Fruit fly (Drosophila melanogaster) Kc167 (cell line): ENCODE measurements around the gene Fum4.

Experiments
- Myc ChIP-seq: fragments of >200 bp; optimal IDR thresholded peaks from 2 replicates; lab custom pipeline; 2017; ENCODE audit warnings: missing external identifiers
- Sin3A ChIP-seq: fragments of >200 bp; optimal IDR thresholded peaks from 2 replicates; lab custom pipeline; 2018; ENCODE audit warnings: missing external identifiers
- h ChIP-seq: fragments of >200 bp; optimal IDR thresholded peaks from 3 replicates; lab custom pipeline; 2018; ENCODE audit warnings: missing external identifiers
- insv ChIP-seq: fragments of >200 bp; optimal IDR thresholded peaks from 3 replicates; lab custom pipeline; 2018; ENCODE audit warnings: missing external identifiers
- psq ChIP-seq: fragments of >200 bp; optimal IDR thresholded peaks from 2 replicates; lab custom pipeline; 2017; ENCODE audit warnings: missing external identifiers
- ttk ChIP-seq: sonication (Bioruptor generic); optimal IDR thresholded peaks from 2 replicates; lab custom pipeline; 2017; ENCODE audit warnings: missing external identifiers

The Fum4 gene

DNA sequence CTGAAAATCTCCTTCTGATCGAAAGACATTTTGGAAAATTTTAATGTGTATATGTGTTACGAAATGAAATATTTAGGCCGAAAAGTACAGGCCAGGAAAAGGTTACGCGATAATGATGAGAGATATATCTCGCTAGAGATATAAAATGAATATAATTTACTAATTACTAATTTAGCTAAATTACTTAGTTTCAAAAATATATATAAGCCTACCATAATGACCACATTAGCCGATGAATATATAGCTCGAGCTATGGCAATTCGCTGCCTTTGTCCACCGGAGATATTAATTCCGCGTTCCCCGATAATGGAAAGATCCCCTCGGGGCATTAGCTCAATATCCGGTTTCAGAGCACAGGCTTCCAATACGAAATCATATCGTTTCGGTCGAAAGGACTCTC lies at the start of gene Fum4:
Fum4 (minus strand) TSS at position 101 of the 400 bp plus-strand sequence.
- TF ChIP-seq ttk, result no peak
- TF ChIP-seq psq (lab: Kevin White, UChicago), result no peak
- no peak for TF ChIP-seq Myc
- no peak for TF ChIP-seq Sin3A (lab: Kevin White, UChicago)
- TF ChIP-seq insv (lab: Kevin White, UChicago), result no peak
- TF ChIP-seq h, result no peak

DNA sequence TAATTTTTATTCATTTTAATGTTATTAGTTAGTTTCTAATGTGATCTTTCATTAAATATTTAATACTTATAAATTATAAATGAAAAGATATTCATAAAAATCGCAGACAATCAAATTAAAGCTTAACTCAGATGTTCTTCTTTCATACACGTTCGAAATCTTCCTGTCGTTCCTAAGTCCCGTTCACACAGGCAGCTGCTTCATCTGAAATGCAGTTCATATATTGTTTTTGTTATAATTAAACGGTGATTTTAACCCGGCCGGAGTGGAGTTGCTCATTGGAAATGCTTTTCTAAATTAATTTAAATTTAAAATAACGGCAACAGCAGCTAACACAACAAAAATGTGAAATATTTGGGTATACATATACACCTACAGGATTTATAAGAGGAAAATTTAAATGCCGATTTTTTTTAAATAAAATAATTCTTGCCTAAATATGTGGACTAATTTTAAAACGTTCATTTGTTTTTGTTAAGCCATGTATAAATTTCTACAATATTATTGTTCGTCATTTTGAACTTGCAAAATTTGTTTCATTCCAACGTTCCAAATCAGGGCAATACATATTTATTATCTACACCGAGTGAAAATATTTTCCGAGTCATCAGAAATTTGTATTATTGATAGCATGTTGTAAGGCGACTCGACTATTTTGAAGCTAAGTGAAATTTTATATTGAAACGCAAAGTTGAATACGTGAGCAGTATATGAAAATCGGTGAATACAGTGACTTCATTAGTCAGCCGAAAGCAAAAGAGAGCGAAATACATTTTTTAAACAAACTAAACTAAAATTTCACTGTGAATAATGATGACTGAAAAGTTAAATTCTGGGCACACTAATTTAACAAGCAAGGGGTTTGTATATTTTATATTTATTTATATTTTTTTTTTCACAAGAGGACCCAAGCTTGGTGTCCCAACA lies 47.7 kb upstream of the Fum4 start, which contains the start of gene me31B:
me31B (plus strand) TSS at position 616 of the 927 bp plus-strand sequence.
- TF ChIP-seq Myc, result no peak
- TF ChIP-seq psq (lab: Kevin White, UChicago), result no peak
- no peak for TF ChIP-seq ttk

DNA sequence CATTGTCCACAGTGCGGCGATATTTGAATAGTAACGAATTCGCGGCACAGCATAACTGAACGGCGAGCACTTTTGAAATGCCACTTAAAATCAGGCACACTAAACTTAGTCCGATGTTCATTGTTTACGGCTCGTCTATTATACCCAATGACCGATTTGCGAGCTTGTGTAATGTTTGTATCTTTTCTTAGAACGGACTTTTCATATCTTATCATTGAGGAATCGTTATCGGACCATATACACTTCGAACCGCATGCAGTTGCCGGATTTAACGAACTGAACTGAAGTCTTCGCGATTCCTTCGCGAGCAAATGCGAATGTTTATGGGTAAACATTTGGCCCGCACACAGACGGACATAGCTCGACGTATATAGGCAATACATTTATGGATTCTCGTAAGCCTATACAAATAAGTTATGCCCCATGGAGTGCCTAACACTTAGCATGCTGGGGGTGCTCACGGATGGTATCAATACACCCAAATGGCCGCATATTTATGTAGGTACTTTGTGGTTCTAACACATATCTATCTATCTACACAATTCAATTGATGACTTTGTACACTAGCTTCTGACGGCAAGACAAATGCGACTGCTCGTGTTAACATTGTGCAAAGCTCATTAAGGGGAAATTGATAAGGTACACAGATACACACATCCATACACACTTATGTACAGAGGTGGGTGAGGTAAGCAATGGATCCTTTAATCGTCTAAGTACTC lies 46.6 kb upstream of the Fum4 start, which contains the start of gene mthl15:
mthl15 (minus strand) TSS at position 593 of the 722 bp plus-strand sequence.
- TF ChIP-seq Sin3A (lab: Kevin White, UChicago) (no peak), ttk (no peak), psq (lab: Kevin White, UChicago) (no peak), Myc (no peak), h (no peak), insv (lab: Kevin White, UChicago) (no peak)

DNA sequence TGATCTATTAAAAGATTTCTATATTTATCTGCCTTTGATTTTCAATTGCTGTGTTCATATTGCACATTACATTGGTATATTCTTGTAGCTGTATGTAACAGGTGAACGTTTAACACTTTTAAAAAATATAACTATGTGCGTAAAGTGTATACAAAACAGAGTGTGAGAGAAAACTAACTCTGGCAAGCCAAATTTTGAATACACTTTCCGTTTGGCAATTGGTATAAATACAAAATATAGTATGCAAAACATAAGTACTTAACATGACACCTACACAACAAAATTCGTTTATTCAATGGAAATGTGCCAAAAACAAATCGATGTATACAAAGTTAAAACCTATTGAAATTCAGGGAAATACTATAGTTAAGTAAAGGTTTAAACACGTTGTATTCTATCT lies 41.5 kb upstream of the Fum4 start:
- TF ChIP-seq h, result no peak
- no peak for TF ChIP-seq Sin3A (lab: Kevin White, UChicago)
- no peak for TF ChIP-seq insv (lab: Kevin White, UChicago)
- TF ChIP-seq ttk, result no peak
- TF ChIP-seq Myc, result no peak

DNA sequence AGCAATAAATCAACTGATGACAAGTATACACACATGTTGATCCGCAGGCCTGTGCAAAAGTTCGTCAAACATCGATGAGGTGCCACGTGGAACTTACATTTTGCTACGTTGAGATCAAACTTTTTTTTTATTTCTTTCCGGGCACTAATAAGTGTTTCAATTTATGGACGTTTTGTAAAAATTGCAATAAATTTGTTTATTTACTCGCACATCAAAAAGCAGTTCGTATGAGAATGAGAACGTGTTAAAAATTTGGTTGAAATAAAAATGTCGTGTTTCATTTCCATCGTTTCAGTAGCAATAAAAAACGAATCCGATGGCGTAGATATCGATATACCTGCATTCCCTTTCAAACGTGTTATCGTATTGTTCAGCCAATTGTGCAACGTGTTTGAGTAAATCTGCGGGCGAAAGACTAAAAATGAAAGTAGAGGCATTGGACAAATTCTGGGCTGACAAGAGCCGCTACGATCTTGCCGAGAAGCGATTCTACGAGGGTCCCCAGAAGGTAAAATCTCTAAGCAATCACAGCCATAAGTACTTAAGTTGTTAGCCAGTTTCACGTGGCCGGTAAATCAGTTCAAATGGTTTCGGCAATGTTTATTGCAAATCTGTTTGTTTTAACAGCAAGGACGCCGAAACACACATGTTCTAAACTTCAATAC lies 41.0 kb upstream of the Fum4 start, which contains the start of gene eEF1delta:
eEF1delta (plus strand) TSS at position 356 of the 665 bp plus-strand sequence.
- TF ChIP-seq Myc, result no peak
- TF ChIP-seq h, result no peak
- TF ChIP-seq ttk, result no peak
- TF ChIP-seq Sin3A (lab: Kevin White, UChicago), result no peak
- TF ChIP-seq insv (lab: Kevin White, UChicago), result no peak
- no peak for TF ChIP-seq psq (lab: Kevin White, UChicago)

DNA sequence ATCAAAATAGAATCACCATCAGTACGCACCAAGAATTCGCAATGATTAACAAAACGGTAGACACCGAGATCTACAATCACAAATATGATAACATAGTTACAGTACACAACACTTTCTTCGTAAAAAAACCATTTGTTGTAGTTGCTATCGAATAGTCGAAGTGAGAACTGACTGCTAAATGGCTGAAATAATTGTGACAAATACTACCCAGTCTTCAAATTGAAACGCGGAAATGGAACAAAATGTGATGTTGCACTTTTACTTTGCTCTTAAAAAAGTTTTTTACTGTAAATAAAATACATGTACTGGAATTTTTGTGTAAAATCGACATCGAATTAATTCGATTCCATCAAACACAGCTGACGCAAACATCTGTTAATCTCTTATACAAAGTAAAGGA lies 40.2 kb upstream of the Fum4 start, which contains the start of gene ova:
ova (minus strand) TSS at position 183 of the 400 bp plus-strand sequence.
- TF ChIP-seq insv (lab: Kevin White, UChicago) (no peak), Sin3A (lab: Kevin White, UChicago) (no peak), psq (lab: Kevin White, UChicago) (no peak)

DNA sequence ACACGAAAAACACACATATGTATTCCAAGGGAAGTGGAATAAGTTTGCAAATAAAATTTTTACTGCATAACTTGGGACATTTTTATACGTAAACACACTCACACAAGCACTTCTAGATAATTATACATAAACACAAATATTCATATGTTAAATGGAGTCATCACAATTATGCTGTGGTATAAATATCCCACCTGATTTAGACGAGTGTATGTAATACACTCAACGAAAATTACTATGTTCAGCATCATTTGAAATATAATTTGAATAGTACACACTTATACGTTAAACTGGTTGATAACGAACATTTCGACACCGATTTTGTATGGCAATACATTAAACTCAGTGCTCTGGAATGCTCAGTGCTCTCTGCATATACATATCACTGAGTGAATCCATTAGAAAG lies 39.8 kb upstream of the Fum4 start:
- no peak for TF ChIP-seq ttk
- no peak for TF ChIP-seq psq (lab: Kevin White, UChicago)
- no peak for TF ChIP-seq h
- TF ChIP-seq Myc, result no peak
- TF ChIP-seq Sin3A (lab: Kevin White, UChicago), result no peak
- TF ChIP-seq insv (lab: Kevin White, UChicago), result no peak

DNA sequence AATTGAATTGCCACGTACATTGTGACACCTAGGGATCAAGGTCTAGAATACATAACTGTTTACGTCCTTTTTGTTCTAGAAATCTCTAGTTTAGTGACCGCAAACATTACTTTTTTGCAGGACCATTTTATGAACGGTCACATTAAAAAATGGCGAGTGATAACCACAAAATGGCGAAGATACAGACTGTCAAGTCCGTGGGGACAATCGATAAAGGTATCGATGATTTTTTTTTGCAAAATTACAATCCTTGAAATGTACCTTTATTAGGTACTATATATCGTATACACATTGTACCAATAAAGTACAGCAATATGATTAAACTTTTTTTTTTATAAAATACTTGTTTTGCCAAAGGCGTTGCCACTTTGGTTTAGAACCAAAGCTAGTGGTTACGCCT lies 39.2 kb upstream of the Fum4 start:
- TF ChIP-seq insv (lab: Kevin White, UChicago), result no peak
- no peak for TF ChIP-seq psq (lab: Kevin White, UChicago)

DNA sequence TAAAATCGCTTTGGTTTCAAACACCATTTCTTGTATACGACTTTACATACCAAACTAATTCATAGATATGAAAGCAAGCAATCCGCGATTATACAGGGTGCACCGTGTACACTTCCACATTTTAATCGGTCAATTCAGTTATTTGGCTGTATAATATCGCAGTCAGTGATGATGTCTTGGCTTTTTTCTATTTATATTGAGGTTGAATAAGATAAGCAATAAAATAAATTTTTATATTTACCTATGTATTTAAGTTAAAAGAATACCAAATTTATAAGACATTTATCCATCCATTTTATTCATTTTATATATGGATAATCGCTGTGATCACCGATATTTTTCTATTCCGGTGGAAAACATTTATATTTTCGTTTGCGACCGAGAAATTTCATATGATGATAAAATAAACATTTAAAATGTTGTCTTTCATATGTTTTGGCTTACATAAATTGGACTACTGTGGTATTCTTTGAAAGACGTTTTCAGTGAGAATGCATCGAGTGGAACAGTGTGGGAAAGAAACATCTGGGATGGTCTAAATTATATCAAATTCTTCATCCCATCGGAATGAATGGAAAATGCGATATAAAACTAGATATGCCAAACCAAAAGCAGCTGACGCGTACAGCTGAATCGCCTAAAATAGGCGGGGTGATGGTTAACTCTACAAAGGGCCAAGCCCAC lies 35.6 kb upstream of the Fum4 start, which contains the start of gene CG5708:
CG5708 (minus strand) TSS at position 85 of the 684 bp plus-strand sequence.
- no peak for TF ChIP-seq Sin3A (lab: Kevin White, UChicago)
- no peak for TF ChIP-seq Myc
- TF ChIP-seq psq (lab: Kevin White, UChicago), result no peak
- no peak for TF ChIP-seq h
- TF ChIP-seq ttk, result no peak
- no peak for TF ChIP-seq insv (lab: Kevin White, UChicago)

DNA sequence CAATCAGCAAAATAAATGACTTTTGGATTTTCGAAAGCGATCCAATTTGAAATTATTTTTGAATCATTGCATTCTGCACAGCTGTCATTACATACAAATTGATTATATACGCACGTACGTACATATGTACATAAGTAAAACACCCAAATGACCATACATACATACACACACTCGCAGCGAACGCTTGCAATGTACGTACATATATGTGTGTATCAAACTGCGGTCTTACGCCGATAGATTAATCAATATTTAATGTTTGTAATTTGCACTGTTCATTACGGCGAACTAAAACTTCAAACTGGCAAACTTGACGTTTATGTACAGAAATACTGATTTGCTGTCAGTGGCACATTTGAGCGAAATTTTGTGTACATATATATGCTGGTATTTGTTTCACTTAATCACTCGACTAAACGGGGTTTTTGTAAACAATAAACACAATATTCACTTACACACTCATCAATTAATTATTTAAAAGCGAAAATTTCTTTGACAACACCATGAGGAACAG lies 35.0 kb upstream of the Fum4 start:
- TF ChIP-seq psq (lab: Kevin White, UChicago) (no peak), ttk (no peak), Myc (no peak), Sin3A (lab: Kevin White, UChicago) (no peak), h (no peak), insv (lab: Kevin White, UChicago) (no peak)

DNA sequence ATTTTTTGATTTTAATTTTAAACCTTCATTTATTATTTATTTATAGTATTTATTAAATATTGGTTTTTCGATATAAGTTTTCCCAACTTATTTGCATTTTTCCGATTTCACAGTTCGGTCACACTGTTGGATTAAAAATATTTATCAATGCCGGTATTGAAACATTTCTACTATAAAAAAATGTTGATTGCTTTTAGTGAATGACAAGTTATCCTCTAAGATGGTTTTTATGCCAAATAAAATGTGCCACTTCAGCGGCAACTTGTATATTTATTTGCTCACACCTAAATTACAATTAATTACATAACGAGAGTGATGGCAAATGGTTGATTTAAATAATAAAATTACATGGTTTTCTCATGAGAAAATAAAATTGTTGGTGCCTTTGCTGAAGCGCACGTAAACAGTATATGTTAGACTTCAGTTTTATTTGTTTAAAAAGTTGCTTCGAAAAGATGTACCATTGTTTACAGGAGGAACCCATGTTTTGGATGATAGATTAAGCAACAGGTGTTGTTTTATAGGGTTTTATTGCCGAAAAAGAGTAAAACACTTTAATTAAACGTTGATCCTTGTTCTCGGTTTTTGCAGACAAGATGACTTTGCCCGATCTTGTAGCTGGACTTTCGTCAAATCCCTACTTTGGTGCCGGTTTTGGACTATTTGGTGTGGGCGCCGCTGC lies 31.4 kb upstream of the Fum4 start, which contains the start of gene Bcs1:
Bcs1 (plus strand) TSS at position 108 of the 682 bp plus-strand sequence.
- TF ChIP-seq Sin3A (lab: Kevin White, UChicago) (no peak), ttk (no peak), insv (lab: Kevin White, UChicago) (no peak), Myc (no peak), h (no peak), psq (lab: Kevin White, UChicago) (no peak)
